Worm (Caenorhabditis elegans) whole organism, L3 larva: Measurements from ENCODE around the gene rml-1.

Source experiments
- fos-1 ChIP-seq: fragments of 150-350 bp; optimal IDR thresholded peaks from 2 replicates; lab custom pipeline; 2014; ENCODE audit warnings: missing biosample characterization, missing genetic modification characterization
- lin-15B ChIP-seq: fragments of 150-350 bp; optimal IDR thresholded peaks from 2 replicates; lab custom pipeline; 2014; ENCODE audit warnings: missing biosample characterization, missing genetic modification characterization
- mdl-1 ChIP-seq: fragments of 150-350 bp; optimal IDR thresholded peaks from 2 replicates; lab custom pipeline; 2014; ENCODE audit warnings: missing biosample characterization, missing genetic modification characterization
- nhr-12 ChIP-seq: fragments of 150-350 bp; optimal IDR thresholded peaks from 2 replicates; lab custom pipeline; 2014; ENCODE audit warnings: missing biosample characterization, missing genetic modification characterization
- nhr-76 ChIP-seq: fragments of 150-350 bp; sonication (generic microtip); optimal IDR thresholded peaks from 5 replicates; lab custom pipeline; 2014; ENCODE audit warnings: missing biosample characterization, missing genetic modification characterization
- nhr-77 ChIP-seq: fragments of 150-350 bp; optimal IDR thresholded peaks from 2 replicates; lab custom pipeline; 2014; ENCODE audit warnings: missing biosample characterization, missing genetic modification characterization
- pqm-1 ChIP-seq: fragments of 150-350 bp; optimal IDR thresholded peaks from 2 replicates; lab custom pipeline; 2017; ENCODE audit warnings: missing biosample characterization, missing genetic modification characterization, inconsistent platforms
- snpc-4 ChIP-seq: fragments of 150-350 bp; optimal IDR thresholded peaks from 2 replicates; lab custom pipeline; 2014; ENCODE audit warnings: missing biosample characterization, missing genetic modification characterization
- unc-39 ChIP-seq: sonication (generic microtip); optimal IDR thresholded peaks from 4 replicates; lab custom pipeline; 2017; ENCODE audit warnings: missing biosample characterization, missing genetic modification characterization
- zag-1 ChIP-seq: fragments of 150-350 bp; optimal IDR thresholded peaks from 2 replicates; lab custom pipeline; 2014; ENCODE audit warnings: missing biosample characterization, missing genetic modification characterization
- ztf-11 ChIP-seq: fragments of 150-350 bp; optimal IDR thresholded peaks from 2 replicates; lab custom pipeline; 2014; ENCODE audit warnings: missing biosample characterization, missing genetic modification characterization
- ztf-4 ChIP-seq: fragments of 150-350 bp; optimal IDR thresholded peaks from 2 replicates; lab custom pipeline; 2014; ENCODE audit warnings: missing biosample characterization, missing genetic modification characterization

ce11 chrIII:13729760-13730159, 38.1 kb downstream of the rml-1 start:
- TF ChIP-seq zag-1 (tag; lab: Kevin White, UChicago), result no peak
- no peak for TF ChIP-seq nhr-12 (tag; lab: Kevin White, UChicago)
- no peak for TF ChIP-seq pqm-1 (tag; lab: Kevin White, UChicago)
- TF ChIP-seq lin-15B (tag; lab: Kevin White, UChicago), result no peak
- no peak for TF ChIP-seq ztf-4
- TF ChIP-seq nhr-77, result no peak
- TF ChIP-seq nhr-76 (tag; lab: Kevin White, UChicago), result no peak
- no peak for TF ChIP-seq snpc-4 (tag; lab: Kevin White, UChicago)
- TF ChIP-seq unc-39 (tag; lab: Kevin White, UChicago), result no peak
- no peak for TF ChIP-seq fos-1 (tag; lab: Kevin White, UChicago)
- no peak for TF ChIP-seq mdl-1 (tag; lab: Kevin White, UChicago)
- TF ChIP-seq ztf-11, result no peak
